Worm (Caenorhabditis elegans) whole organism, L4/young adult: ENCODE measurements around the gene math-1.
"Not testable (repeated sequence)": the region's sequence is repeated elsewhere in the genome, so short reads cannot be mapped to it uniquely, and the experiment has no call there.

Experiments used
- W03F9.2 ChIP-seq: fragments of 150-350 bp; optimal IDR thresholded peaks from 2 replicates; lab custom pipeline; 2014; ENCODE audit warnings: missing biosample characterization, missing genetic modification characterization
- dao-5 ChIP-seq: sonication (generic microtip); optimal IDR thresholded peaks from 2 replicates; lab custom pipeline; 2016; ENCODE audit warnings: missing genotype, missing genetic modification characterization, moderate library complexity, missing compliant biosample characterization
- him-1 ChIP-seq: sonication (generic microtip); optimal IDR thresholded peaks from 2 replicates; lab custom pipeline; 2016; ENCODE audit warnings: missing genotype, missing genetic modification reagents, missing genetic modification characterization, missing compliant biosample characterization

Gene math-1

ce11 chrII:2012698-2013097 is 33.8 kb downstream of the math-1 start, which contains the start of gene F59H6.15:
TSS of gene F59H6.15 (plus strand) at chrII:2012998.
- TF ChIP-seq him-1 (tag; lab: Kevin White, UChicago) (no peak), dao-5 (tag; lab: Kevin White, UChicago) (no peak), W03F9.2 (tag; lab: Kevin White, UChicago) (no peak)

ce11 chrII:2011179-2011578 is 35.3 kb downstream of the math-1 start:
- TF ChIP-seq dao-5 (tag; lab: Kevin White, UChicago) (no peak), W03F9.2 (tag; lab: Kevin White, UChicago) (no peak), him-1 (tag; lab: Kevin White, UChicago) (no peak)

- TF ChIP-seq W03F9.2, dao-5, him-1 (tag; lab: Kevin White, UChicago): not testable (repeated sequence)
These were observed 45.7 kb downstream of the math-1 start, which contains the start of gene ceh-84 for ce11 chrII:2000720-2001119. TSS of gene ceh-84 (minus strand) at chrII:2000820.

ce11 chrII:1998561-1998960 is 47.9 kb downstream of the math-1 start, which contains the start of gene math-19:
TSS of gene math-19 (plus strand) at chrII:1998861.
- TF ChIP-seq dao-5, him-1, W03F9.2 (tag; lab: Kevin White, UChicago): not testable (repeated sequence)

- TF ChIP-seq him-1 (tag; lab: Kevin White, UChicago) (no peak), W03F9.2 (tag; lab: Kevin White, UChicago) (no peak), dao-5 (tag; lab: Kevin White, UChicago) (no peak)
These were observed 50.2 kb downstream of the math-1 start, which contains the start of gene math-20 for ce11 chrII:1996237-1996636. TSS of gene math-20 (plus strand) at chrII:1996537.
